Worm (Caenorhabditis elegans) whole organism, L4 larva: ENCODE data around the gene W04E12.9.

Experiments used
- pqm-1 ChIP-seq: sonication (generic microtip); optimal IDR thresholded peaks from 2 replicates; lab custom pipeline; 2017; ENCODE audit warnings: missing biosample characterization, missing genetic modification characterization
- unc-130 ChIP-seq: sonication (generic microtip); optimal IDR thresholded peaks from 2 replicates; lab custom pipeline; 2016; ENCODE audit warnings: missing genetic modification reagents, missing genetic modification characterization, missing compliant biosample characterization

DNA sequence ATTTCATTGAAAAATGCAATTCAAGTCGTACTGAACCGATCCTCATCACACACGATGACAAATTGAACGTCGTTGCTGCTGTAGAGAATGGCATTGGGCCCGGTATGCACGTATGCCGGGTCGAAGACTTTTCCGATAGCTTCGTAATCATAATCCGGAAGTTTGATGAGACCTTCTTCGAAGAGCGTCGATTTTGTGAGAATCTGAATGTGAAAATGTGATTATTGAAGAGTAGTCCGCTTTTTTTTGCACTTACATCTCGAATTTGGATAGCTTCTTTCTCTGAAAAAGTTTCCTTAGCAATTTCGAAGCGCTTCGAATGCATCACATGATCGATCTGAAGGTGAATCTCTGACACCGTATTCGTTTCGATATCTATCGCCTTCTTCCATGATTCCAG lies 20.9 kb downstream of the W04E12.9 start, which contains the start of gene fbxa-118:
- TF ChIP-seq pqm-1 (tag; lab: Kevin White, UChicago) = no peak
- no peak for TF ChIP-seq unc-130 (GFP tag; lab: Kevin White, UChicago)
